Fruit fly (Drosophila melanogaster): ENCODE measurements around the gene CG44194.

- no peak for TF ChIP-seq Myc (optimal IDR thresholded peaks at IDR 0.05)
- no peak for TF ChIP-seq ttk (optimal IDR thresholded peaks at IDR 0.05)
Measured at dm6 chr3R:12993018-12993417, 4.5 kb downstream of the CG44194 start, which contains the start of gene yellow-f.

Measured in Kc167 (cell line).